Worm (Caenorhabditis elegans): ENCODE results near the gene ttr-26.

The ttr-26 gene

ce11 chrV:18560188-18560587, at the start of gene ttr-26:
ttr-26 (minus strand) TSS chrV:18560288.
- TF ChIP-seq him-1 (tag; optimal IDR thresholded peaks at IDR 0.05) (no peak), W03F9.2 (tag; optimal IDR thresholded peaks at IDR 0.05) (no peak), dao-5 (tag; optimal IDR thresholded peaks at IDR 0.05) (no peak)

- TF ChIP-seq him-1 (tag; optimal IDR thresholded peaks at IDR 0.05) (no peak), W03F9.2 (tag; optimal IDR thresholded peaks at IDR 0.05) (no peak), dao-5 (tag; optimal IDR thresholded peaks at IDR 0.05) (no peak)
Observed at ce11 chrV:18605510-18605909, 45.4 kb upstream of the ttr-26 start.

ce11 chrV:18597779-18598178, 37.7 kb upstream of the ttr-26 start:
- TF ChIP-seq him-1 (tag; optimal IDR thresholded peaks at IDR 0.05) (no peak), dao-5 (tag; optimal IDR thresholded peaks at IDR 0.05) (no peak), W03F9.2 (tag; optimal IDR thresholded peaks at IDR 0.05) (no peak)

DNA sequence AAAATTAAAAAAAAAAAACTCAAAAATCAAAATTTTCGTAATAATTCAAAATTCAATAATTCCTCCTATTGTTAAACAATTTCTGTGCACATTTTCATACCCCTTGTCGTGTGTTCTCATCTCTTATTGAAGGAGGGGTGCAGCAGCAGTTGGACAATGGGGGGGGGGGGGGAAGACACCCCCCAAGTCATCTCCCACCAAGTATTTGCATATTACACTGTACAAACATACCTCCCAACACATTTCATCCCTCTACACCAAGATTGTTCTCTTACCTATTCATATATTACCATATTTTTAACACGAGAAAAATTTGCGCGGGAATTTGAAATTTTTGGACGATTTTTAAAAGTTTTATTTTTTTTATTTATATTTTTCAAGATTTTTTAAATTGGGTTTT, 36.2 kb upstream of the ttr-26 start:
- no peak for TF ChIP-seq dao-5 (tag; optimal IDR thresholded peaks at IDR 0.05)
- no peak for TF ChIP-seq W03F9.2 (tag; optimal IDR thresholded peaks at IDR 0.05)
- no peak for TF ChIP-seq him-1 (tag; optimal IDR thresholded peaks at IDR 0.05)

- TF ChIP-seq W03F9.2 (tag; optimal IDR thresholded peaks at IDR 0.05) (no peak), dao-5 (tag; optimal IDR thresholded peaks at IDR 0.05) (no peak), him-1 (tag; optimal IDR thresholded peaks at IDR 0.05) (no peak)
Observed at ce11 chrV:18592448-18592847, 32.4 kb upstream of the ttr-26 start, which contains the start of gene grdn-1. grdn-1 (plus strand) TSS chrV:18592748.

ce11 chrV:18589585-18589984, 29.5 kb upstream of the ttr-26 start:
- no peak for TF ChIP-seq dao-5 (tag; optimal IDR thresholded peaks at IDR 0.05)
- TF ChIP-seq him-1 (tag; optimal IDR thresholded peaks at IDR 0.05), result no peak
- no peak for TF ChIP-seq W03F9.2 (tag; optimal IDR thresholded peaks at IDR 0.05)

ce11 chrV:18587936-18588335, 27.8 kb upstream of the ttr-26 start:
- TF ChIP-seq him-1 (tag; optimal IDR thresholded peaks at IDR 0.05) (no peak), dao-5 (tag; optimal IDR thresholded peaks at IDR 0.05) (no peak), W03F9.2 (tag; optimal IDR thresholded peaks at IDR 0.05) (no peak)

- TF ChIP-seq him-1 (tag; optimal IDR thresholded peaks at IDR 0.05) (no peak), W03F9.2 (tag; optimal IDR thresholded peaks at IDR 0.05) (no peak), dao-5 (tag; optimal IDR thresholded peaks at IDR 0.05) (no peak)
Observed at ce11 chrV:18586954-18587353, 26.9 kb upstream of the ttr-26 start.

DNA sequence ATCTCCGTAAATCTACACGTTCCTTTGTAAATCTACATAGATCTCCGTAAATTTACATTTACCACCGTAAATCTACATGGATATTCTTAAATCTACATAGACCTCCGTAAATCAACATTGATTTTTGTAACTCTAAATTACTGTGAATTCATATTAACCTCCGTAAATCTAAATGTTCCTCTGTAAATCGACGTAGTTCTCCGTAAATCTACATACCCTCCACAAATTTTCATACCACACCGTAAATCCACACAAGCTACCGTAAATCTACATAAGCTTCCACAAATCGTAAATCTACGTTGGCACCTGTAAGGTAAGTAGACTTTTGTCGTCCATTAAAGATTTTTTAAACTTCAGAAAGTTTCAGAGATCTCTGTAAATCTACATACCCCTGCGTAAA, 25.0 kb upstream of the ttr-26 start:
- no peak for TF ChIP-seq him-1 (tag; optimal IDR thresholded peaks at IDR 0.05)
- no peak for TF ChIP-seq dao-5 (tag; optimal IDR thresholded peaks at IDR 0.05)
- no peak for TF ChIP-seq W03F9.2 (tag; optimal IDR thresholded peaks at IDR 0.05)

DNA sequence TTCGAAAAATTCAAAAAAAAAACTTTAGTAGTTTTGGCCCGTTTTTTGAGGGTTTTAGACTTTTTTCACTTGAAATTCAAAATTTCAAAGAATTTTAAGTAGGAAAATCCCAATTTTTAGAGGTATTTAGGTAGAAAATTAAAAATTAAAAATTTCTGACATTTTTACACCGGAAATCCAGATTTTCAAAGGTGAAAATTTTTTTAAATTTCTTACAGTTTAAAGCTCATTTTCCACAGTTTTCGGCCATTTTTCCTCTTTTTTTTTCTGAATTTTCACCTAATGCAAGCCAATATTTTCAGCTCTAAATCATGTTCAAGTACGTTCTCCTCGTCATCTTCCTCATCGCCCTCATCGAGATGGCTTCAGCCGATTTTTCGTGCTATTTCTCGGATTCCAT, 22.3 kb upstream of the ttr-26 start, which contains the start of gene txt-14:
TSS of gene txt-14 (plus strand) at position 301 of the 400 bp plus-strand sequence.
- no peak for TF ChIP-seq dao-5 (tag; optimal IDR thresholded peaks at IDR 0.05)
- TF ChIP-seq W03F9.2 (tag; optimal IDR thresholded peaks at IDR 0.05), result no peak
- TF ChIP-seq him-1 (tag; optimal IDR thresholded peaks at IDR 0.05), result no peak

DNA sequence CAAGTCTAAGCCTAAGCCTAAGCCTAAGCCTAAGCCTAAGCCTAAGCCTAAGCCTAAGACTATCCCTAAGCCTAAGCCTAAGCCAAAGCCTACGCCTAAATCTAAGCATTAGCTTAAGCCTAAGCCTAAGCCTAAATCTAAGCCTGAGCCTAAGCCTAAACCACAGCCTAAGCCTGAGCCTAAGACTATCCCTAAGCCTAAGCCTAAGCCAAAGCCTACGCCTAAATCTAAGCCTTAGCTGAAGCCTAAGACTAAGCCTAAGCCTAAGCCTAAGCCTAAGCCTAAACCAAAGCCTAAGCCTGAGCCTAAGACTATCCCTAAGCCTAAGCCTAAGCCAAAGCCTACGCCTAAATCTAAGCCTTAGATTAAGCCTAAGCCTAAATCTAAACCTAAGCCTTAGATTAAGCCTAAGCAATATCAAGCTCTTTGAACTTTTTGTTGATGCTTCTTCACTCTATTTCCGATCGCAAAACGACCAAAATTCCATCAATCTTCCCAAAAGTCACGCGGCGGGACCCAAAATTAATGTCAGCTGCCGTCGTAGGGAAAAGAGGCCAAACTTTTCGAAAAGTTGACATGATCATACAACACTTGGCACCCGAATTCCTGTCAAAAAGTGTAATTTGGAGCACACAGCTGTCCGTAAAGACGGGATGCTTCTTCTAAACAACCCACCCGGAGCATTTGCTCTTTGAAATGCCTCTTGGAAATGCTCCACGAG, 21.5 kb upstream of the ttr-26 start:
- no peak for TF ChIP-seq W03F9.2 (tag; optimal IDR thresholded peaks at IDR 0.05)
- no peak for TF ChIP-seq him-1 (tag; optimal IDR thresholded peaks at IDR 0.05)
- TF ChIP-seq dao-5 (tag; optimal IDR thresholded peaks at IDR 0.05), result no peak

ce11 chrV:18579684-18580083, 19.6 kb upstream of the ttr-26 start, which contains the start of gene Y51A2D.13:
Y51A2D.13 (minus strand) TSS chrV:18579784.
- no peak for TF ChIP-seq dao-5 (tag; optimal IDR thresholded peaks at IDR 0.05)
- TF ChIP-seq him-1 (tag; optimal IDR thresholded peaks at IDR 0.05), result no peak
- TF ChIP-seq W03F9.2 (tag; optimal IDR thresholded peaks at IDR 0.05), result no peak

ce11 chrV:18578306-18578705, 18.2 kb upstream of the ttr-26 start:
- TF ChIP-seq him-1 (tag; optimal IDR thresholded peaks at IDR 0.05) (no peak), W03F9.2 (tag; optimal IDR thresholded peaks at IDR 0.05) (no peak), dao-5 (tag; optimal IDR thresholded peaks at IDR 0.05) (no peak)

DNA sequence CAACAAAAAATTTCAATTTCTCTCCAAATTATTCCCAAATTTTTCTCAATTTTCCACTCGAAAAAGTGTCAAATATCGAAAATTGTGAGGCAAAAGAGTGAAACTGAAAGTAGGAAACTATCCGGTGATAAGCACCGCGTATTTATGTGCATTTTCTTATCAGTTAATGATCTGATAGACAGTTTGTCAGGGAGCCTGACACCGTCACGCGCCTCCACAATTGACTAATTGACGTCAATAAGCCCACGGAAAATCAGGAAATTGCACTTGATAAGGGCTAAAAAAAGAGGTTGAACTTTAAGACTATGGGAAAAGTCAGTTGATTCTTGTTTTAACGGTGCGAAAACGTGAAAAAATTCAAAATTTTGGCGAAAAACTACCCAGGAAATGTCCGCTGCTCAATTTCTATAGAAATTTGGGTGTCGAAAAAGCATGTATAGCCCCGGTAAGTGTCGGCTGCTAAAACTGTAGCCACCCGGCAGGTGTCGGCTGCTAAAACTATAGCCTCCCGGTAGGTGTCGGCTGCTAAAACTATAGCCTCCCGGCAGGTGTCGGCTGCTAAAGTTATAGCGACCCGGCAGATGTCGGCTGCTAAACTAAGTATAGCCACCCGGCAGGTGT, 17.5 kb upstream of the ttr-26 start:
- TF ChIP-seq W03F9.2 (tag; optimal IDR thresholded peaks at IDR 0.05) (no peak), dao-5 (tag; optimal IDR thresholded peaks at IDR 0.05) (no peak), him-1 (tag; optimal IDR thresholded peaks at IDR 0.05) (no peak)

All from whole organism, L4/young adult.